Worm (Caenorhabditis elegans) whole organism, L1 larva: ENCODE measurements around the gene ugt-58.

Experiments
- C04F5.9 ChIP-seq: sonication (generic microtip); optimal IDR thresholded peaks from 2 replicates; lab custom pipeline; 2016; ENCODE audit warnings: missing genetic modification characterization, missing compliant biosample characterization
- C34B4.2 ChIP-seq: sonication (generic microtip); optimal IDR thresholded peaks from 2 replicates; lab custom pipeline; 2017; ENCODE audit warnings: mild to moderate bottlenecking, missing genetic modification characterization, missing compliant biosample characterization
- F16B12.6 ChIP-seq: fragments of 150-350 bp; optimal IDR thresholded peaks from 2 replicates; lab custom pipeline; 2014; ENCODE audit warnings: missing biosample characterization, missing genetic modification characterization
- Y116A8C.19 ChIP-seq: sonication (generic microtip); optimal IDR thresholded peaks from 2 replicates; lab custom pipeline; 2016; ENCODE audit warnings: missing compliant biosample characterization, missing genetic modification characterization, borderline replicate concordance
- aha-1 ChIP-seq: fragments of 150-350 bp; optimal IDR thresholded peaks from 2 replicates; lab custom pipeline; 2014; ENCODE audit warnings: missing biosample characterization, missing genetic modification characterization
- alr-1 ChIP-seq: fragments of 200-800 bp; sonication (Bioruptor generic); optimal IDR thresholded peaks from 2 replicates; lab custom pipeline; 2018; ENCODE audit warnings: borderline replicate concordance, mild to moderate bottlenecking, missing genetic modification characterization, missing compliant biosample characterization
- ama-1 ChIP-seq: fragments of 150-350 bp; optimal IDR thresholded peaks from 2 replicates; lab custom pipeline; 2014
- blmp-1 ChIP-seq: fragments of 150-350 bp; optimal IDR thresholded peaks from 2 replicates; lab custom pipeline; 2014; ENCODE audit warnings: missing biosample characterization, missing genetic modification characterization
- ceh-8 ChIP-seq: fragments of 200-800 bp; sonication (Bioruptor generic); optimal IDR thresholded peaks from 2 replicates; lab custom pipeline; 2018; ENCODE audit warnings: mild to moderate bottlenecking, missing genetic modification characterization, moderate library complexity, missing compliant biosample characterization
- ces-1 ChIP-seq: fragments of 150-350 bp; optimal IDR thresholded peaks from 2 replicates; lab custom pipeline; 2014; ENCODE audit warnings: missing biosample characterization, missing genetic modification reagents, missing genetic modification characterization
- dpl-1 ChIP-seq, 3 experiments: fragments of 150-350 bp in 2 of 3; sonication (generic microtip) in 1 of 3; optimal IDR thresholded peaks; 2 replicates each; lab custom pipeline; 2014 to 2017; ENCODE audit warnings: missing biosample characterization in 3 of 3, missing genetic modification characterization in 3 of 3, missing genetic modification reagents in 3 of 3
- dsc-1 ChIP-seq: sonication (generic microtip); optimal IDR thresholded peaks from 2 replicates; lab custom pipeline; 2016; ENCODE audit warnings: mild to moderate bottlenecking, missing genetic modification characterization, missing compliant biosample characterization
- efl-1 ChIP-seq, 4 experiments: fragments of 150-350 bp; optimal IDR thresholded peaks in 3 of 4; peaks in 1 of 4; 1 replicate in 1 of 4; 2 replicates in 3 of 4; lab custom pipeline; 2014; ENCODE audit warnings: missing biosample characterization in 2 of 4, missing genetic modification characterization in 2 of 4, missing genetic modification reagents in 2 of 4
- efl-3 ChIP-seq: fragments of 200-800 bp; sonication (Bioruptor generic); optimal IDR thresholded peaks from 2 replicates; lab custom pipeline; 2018; ENCODE audit warnings: mild to moderate bottlenecking, missing genetic modification characterization, missing compliant biosample characterization
- egl-27 ChIP-seq, 2 experiments: fragments of 150-350 bp in 1 of 2; sonication (generic microtip); optimal IDR thresholded peaks; 3 replicates each; lab custom pipeline; 2017 to 2018; ENCODE audit warnings: missing biosample characterization in 2 of 2, missing genetic modification characterization in 2 of 2, missing genetic modification reagents in 2 of 2
- elt-2 ChIP-seq: sonication (generic microtip); optimal IDR thresholded peaks from 2 replicates; lab custom pipeline; 2016; ENCODE audit warnings: missing genetic modification characterization, mild to moderate bottlenecking, inconsistent platforms, missing compliant biosample characterization, missing genetic modification reagents
- elt-3 ChIP-seq, 6 experiments: fragments of 150-350 bp in 1 of 6; sonication (generic microtip); optimal IDR thresholded peaks; 2 replicates each; lab custom pipeline; 2017 to 2018; ENCODE audit warnings: missing biosample characterization in 6 of 6, missing genetic modification characterization in 6 of 6, inconsistent platforms in 1 of 6
- fkh-10 ChIP-seq: sonication (generic microtip); optimal IDR thresholded peaks from 2 replicates; lab custom pipeline; 2017; ENCODE audit warnings: missing biosample characterization, missing genetic modification reagents, missing genetic modification characterization
- fkh-4 ChIP-seq: sonication (generic microtip); optimal IDR thresholded peaks from 2 replicates; lab custom pipeline; 2016; ENCODE audit warnings: missing compliant biosample characterization, missing genetic modification characterization, borderline replicate concordance
- fkh-8 ChIP-seq: sonication (generic microtip); optimal IDR thresholded peaks from 2 replicates; lab custom pipeline; 2016; ENCODE audit warnings: mild to moderate bottlenecking, missing genetic modification characterization, missing compliant biosample characterization
- fos-1 ChIP-seq: fragments of 150-350 bp; optimal IDR thresholded peaks from 2 replicates; lab custom pipeline; 2014; ENCODE audit warnings: missing biosample characterization, missing genetic modification characterization
- grh-1 ChIP-seq: fragments of 200-800 bp; sonication (Bioruptor generic); IDR thresholded peaks from 2 replicates; pipeline ENCODE4 v1.3.6; 2022; ENCODE audit warnings: missing genetic modification reagents, missing genetic modification characterization, missing compliant biosample characterization
- isw-1 ChIP-seq: fragments of 200-800 bp; sonication (Bioruptor generic); IDR thresholded peaks from 2 replicates; pipeline ENCODE4 v1.3.6; 2022; ENCODE audit warnings: missing genetic modification characterization, missing compliant biosample characterization
- jun-1 ChIP-seq: fragments of 150-350 bp; optimal IDR thresholded peaks from 2 replicates; lab custom pipeline; 2014; ENCODE audit warnings: missing biosample characterization, missing genetic modification reagents, missing genetic modification characterization
- lin-13 ChIP-seq: fragments of 150-350 bp; optimal IDR thresholded peaks from 2 replicates; lab custom pipeline; 2014; ENCODE audit warnings: missing biosample characterization, missing genetic modification reagents, missing genetic modification characterization
- lin-14 ChIP-seq: fragments of 200-800 bp; sonication (Bioruptor generic); optimal IDR thresholded peaks from 2 replicates; lab custom pipeline; 2018; ENCODE audit warnings: mild to moderate bottlenecking, missing genetic modification characterization, moderate library complexity, missing compliant biosample characterization
- lin-15B ChIP-seq: fragments of 150-350 bp; sonication (generic microtip); optimal IDR thresholded peaks from 3 replicates; lab custom pipeline; 2014; ENCODE audit warnings: missing biosample characterization, missing genetic modification characterization
- lin-35 ChIP-seq, 2 experiments: fragments of 150-350 bp; optimal IDR thresholded peaks; 2 replicates each; lab custom pipeline; 2014; ENCODE audit warnings: missing biosample characterization in 2 of 2, missing genetic modification characterization in 2 of 2, missing genetic modification reagents in 2 of 2
- lin-39 ChIP-seq: fragments of 150-350 bp; optimal IDR thresholded peaks from 2 replicates; lab custom pipeline; 2014; ENCODE audit warnings: missing biosample characterization, missing genetic modification reagents, missing genetic modification characterization
- lsy-2 ChIP-seq, 2 experiments: fragments of 150-350 bp; optimal IDR thresholded peaks; 2 replicates each; lab custom pipeline; 2014; ENCODE audit warnings: missing biosample characterization in 2 of 2, missing genetic modification characterization in 2 of 2
- mdl-1 ChIP-seq, 2 experiments: fragments of 150-350 bp; optimal IDR thresholded peaks; 2 replicates each; lab custom pipeline; 2014 to 2017; ENCODE audit warnings: missing biosample characterization in 2 of 2, missing genetic modification characterization in 2 of 2, inconsistent platforms in 1 of 2
- mef-2 ChIP-seq: fragments of 150-350 bp; optimal IDR thresholded peaks from 2 replicates; lab custom pipeline; 2014; ENCODE audit warnings: missing biosample characterization, missing genetic modification characterization
- mep-1 ChIP-seq: fragments of 150-350 bp; optimal IDR thresholded peaks from 2 replicates; lab custom pipeline; 2014; ENCODE audit warnings: missing biosample characterization, missing genetic modification characterization
- nhr-11 ChIP-seq: fragments of 150-350 bp; optimal IDR thresholded peaks from 2 replicates; lab custom pipeline; 2014; ENCODE audit warnings: missing biosample characterization, missing genetic modification characterization
- nhr-12 ChIP-seq: sonication (generic microtip); optimal IDR thresholded peaks from 2 replicates; lab custom pipeline; 2017; ENCODE audit warnings: missing biosample characterization, missing genetic modification characterization
- nhr-19 ChIP-seq: fragments of 200-800 bp; sonication (Bioruptor generic); conservative IDR thresholded peaks from 2 replicates; pipeline ENCODE4 v1.3.6; 2022; ENCODE audit warnings: missing genetic modification characterization, missing compliant biosample characterization
- nhr-20 ChIP-seq: sonication (generic microtip); optimal IDR thresholded peaks from 2 replicates; lab custom pipeline; 2016; ENCODE audit warnings: mild to moderate bottlenecking, missing genetic modification characterization, missing compliant biosample characterization
- nhr-71 ChIP-seq: sonication (generic microtip); optimal IDR thresholded peaks from 2 replicates; lab custom pipeline; 2016; ENCODE audit warnings: mild to moderate bottlenecking, missing genetic modification characterization, moderate library complexity, missing compliant biosample characterization
- nhr-85 ChIP-seq: sonication (generic microtip); peaks from one replicate; lab custom pipeline; 2016; ENCODE audit warnings: missing genetic modification characterization, inconsistent platforms, missing compliant biosample characterization
- pag-3 ChIP-seq: sonication (generic microtip); optimal IDR thresholded peaks from 2 replicates; lab custom pipeline; 2017; ENCODE audit warnings: missing genetic modification characterization, mild to moderate bottlenecking, missing compliant biosample characterization, antibody characterized with exemption, borderline replicate concordance; ENCODE audit not compliant: insufficient read depth
- pax-3 ChIP-seq: fragments of 200-800 bp; sonication (Bioruptor generic); optimal IDR thresholded peaks from 2 replicates; lab custom pipeline; 2018; ENCODE audit warnings: mild to moderate bottlenecking, missing genetic modification characterization, moderate library complexity, missing compliant biosample characterization
- pqm-1 ChIP-seq: sonication (generic microtip); optimal IDR thresholded peaks from 3 replicates; lab custom pipeline; 2017; ENCODE audit warnings: missing biosample characterization, missing genetic modification characterization
- rnt-1 ChIP-seq: sonication (generic microtip); optimal IDR thresholded peaks from 2 replicates; lab custom pipeline; 2016; ENCODE audit warnings: mild to moderate bottlenecking, missing genetic modification characterization, moderate library complexity, missing compliant biosample characterization
- skn-1 ChIP-seq: fragments of 150-350 bp; optimal IDR thresholded peaks from 2 replicates; lab custom pipeline; 2014; ENCODE audit warnings: missing biosample characterization, missing genetic modification characterization
- snpc-4 ChIP-seq: fragments of 150-350 bp; optimal IDR thresholded peaks from 2 replicates; lab custom pipeline; 2014; ENCODE audit warnings: missing biosample characterization, missing genetic modification characterization
- sptf-1 ChIP-seq: fragments of 150-350 bp; optimal IDR thresholded peaks from 2 replicates; lab custom pipeline; 2014; ENCODE audit warnings: missing biosample characterization, missing genetic modification characterization
- swsn-7 ChIP-seq: sonication (generic microtip); optimal IDR thresholded peaks from 2 replicates; lab custom pipeline; 2016; ENCODE audit warnings: missing genetic modification characterization, missing compliant biosample characterization
- tbx-2 ChIP-seq: sonication (generic microtip); optimal IDR thresholded peaks from 2 replicates; lab custom pipeline; 2016; ENCODE audit warnings: missing genetic modification characterization, missing compliant biosample characterization
- unc-86 ChIP-seq: sonication (generic microtip); optimal IDR thresholded peaks from 2 replicates; lab custom pipeline; 2016; ENCODE audit warnings: missing genetic modification characterization, missing compliant biosample characterization
- zag-1 ChIP-seq: fragments of 150-350 bp; optimal IDR thresholded peaks from 2 replicates; lab custom pipeline; 2014; ENCODE audit warnings: missing biosample characterization, missing genetic modification characterization

Gene ugt-58

ce11 chrII:9566045-9566444 is 20.5 kb downstream of the ugt-58 start (continued):
- TF ChIP-seq nhr-20 (tag; lab: Kevin White, UChicago): peak; percentile 46
- 0 out of 2 replicates have a peak, but pooled peaks have one; percentile 25 for TF ChIP-seq nhr-19
- no peak for TF ChIP-seq egl-27 (tag; optimal IDR thresholded peaks at IDR 0.05; lab: Kevin White, UChicago)

ce11 chrII:9560895-9561294 is 25.7 kb downstream of the ugt-58 start:
- TF ChIP-seq pax-3 (tag; lab: Kevin White, UChicago): no peak
- no peak for TF ChIP-seq ceh-8
- TF ChIP-seq efl-3 (GFP tag; lab: Kevin White, UChicago): no peak
- peak; percentile 15 for TF ChIP-seq blmp-1 (tag; lab: Kevin White, UChicago)
- no peak for TF ChIP-seq mdl-1 (tag; optimal IDR thresholded peaks at IDR 0.05; lab: Kevin White, UChicago)
- no peak for TF ChIP-seq aha-1 (tag; lab: Kevin White, UChicago)
- TF ChIP-seq lin-13: no peak
- TF ChIP-seq efl-1 (optimal IDR thresholded peaks at IDR 0.05; lab: Kevin White, UChicago): no peak
- peak in 1 of 2 experiments; percentile 56 for TF ChIP-seq efl-1 (GFP tag; optimal IDR thresholded peaks at IDR 0.05 in 1 of 2; lab: Kevin White, UChicago)
- no peak for TF ChIP-seq F16B12.6 (tag; lab: Kevin White, UChicago)
- TF ChIP-seq nhr-19: no peak
- no peak for TF ChIP-seq C04F5.9
- TF ChIP-seq swsn-7: no peak
- TF ChIP-seq zag-1 (tag; lab: Kevin White, UChicago): no peak
- TF ChIP-seq ces-1 (GFP tag; lab: Kevin White, UChicago): no peak
- TF ChIP-seq nhr-20 (tag; lab: Kevin White, UChicago): peak; percentile 69
- peak; percentile 47 for TF ChIP-seq mep-1 (tag; lab: Kevin White, UChicago)
- TF ChIP-seq rnt-1 (tag; lab: Kevin White, UChicago): no peak
- TF ChIP-seq lin-15B (tag; lab: Kevin White, UChicago): no peak
- no peak for TF ChIP-seq egl-27 (tag; optimal IDR thresholded peaks at IDR 0.05; lab: Kevin White, UChicago)
- no peak for TF ChIP-seq jun-1 (tag; lab: Kevin White, UChicago)
- no peak for TF ChIP-seq fkh-4 (tag; lab: Kevin White, UChicago)
- TF ChIP-seq fos-1: no peak
- TF ChIP-seq grh-1 (GFP tag; lab: Robert Waterston, UW): peak; percentile 73
- TF ChIP-seq fkh-10 (GFP tag; lab: Kevin White, UChicago): no peak
- no peak for TF ChIP-seq lin-39 (tag; lab: Kevin White, UChicago)
- TF ChIP-seq Y116A8C.19 (tag; lab: Kevin White, UChicago): no peak
- peak in 1 of 2 experiments; percentile 36 for TF ChIP-seq lin-35 (GFP tag; optimal IDR thresholded peaks at IDR 0.05; lab: Kevin White, UChicago)
- no peak for TF ChIP-seq skn-1 (tag; lab: Kevin White, UChicago)
- TF ChIP-seq snpc-4 (tag; lab: Kevin White, UChicago): no peak
- peak; percentile 47 for TF ChIP-seq nhr-71 (tag; lab: Kevin White, UChicago)
- no peak for TF ChIP-seq sptf-1
- peak; percentile 72 for TF ChIP-seq lin-14
- no peak for TF ChIP-seq elt-2 (tag; lab: Kevin White, UChicago)
- peak; percentile 12 for TF ChIP-seq tbx-2 (tag; lab: Kevin White, UChicago)
- TF ChIP-seq elt-3 (tag; optimal IDR thresholded peaks at IDR 0.05; lab: Kevin White, UChicago): peak in 2 of 6 experiments; percentile 9 to 34
- no peak for TF ChIP-seq alr-1 (tag; lab: Kevin White, UChicago)
- no peak for TF ChIP-seq nhr-11 (tag; lab: Kevin White, UChicago)
- TF ChIP-seq pag-3 (tag; lab: Kevin White, UChicago): no peak
- no peak for TF ChIP-seq pqm-1 (tag; lab: Kevin White, UChicago)
- peak; percentile 22 to 36 for TF ChIP-seq lsy-2 (tag; optimal IDR thresholded peaks at IDR 0.05; lab: Kevin White, UChicago)
- TF ChIP-seq isw-1: no peak
- TF ChIP-seq fkh-8: no peak
- no peak for TF ChIP-seq dsc-1 (tag; lab: Kevin White, UChicago)
- TF ChIP-seq mef-2 (tag; lab: Kevin White, UChicago): no peak
- TF ChIP-seq dpl-1 (GFP tag; optimal IDR thresholded peaks at IDR 0.05; lab: Kevin White, UChicago): no peak
- TF ChIP-seq ama-1: no peak
- TF ChIP-seq unc-86 (tag; lab: Kevin White, UChicago): no peak
- TF ChIP-seq C34B4.2 (tag; lab: Kevin White, UChicago): no peak
- TF ChIP-seq nhr-85 (tag; lab: Kevin White, UChicago): peak; percentile 94
- TF ChIP-seq nhr-12 (tag; lab: Kevin White, UChicago): no peak
